Fruit fly (Drosophila melanogaster) whole organism: ENCODE data around the gene CG10710.

ENCODE experiments used
- Dll ChIP-seq: fragments of >200 bp; optimal IDR thresholded peaks from 2 replicates; lab custom pipeline; 2017
- pan ChIP-seq: fragments of >200 bp; optimal IDR thresholded peaks from 2 replicates; lab custom pipeline; 2017

DNA sequence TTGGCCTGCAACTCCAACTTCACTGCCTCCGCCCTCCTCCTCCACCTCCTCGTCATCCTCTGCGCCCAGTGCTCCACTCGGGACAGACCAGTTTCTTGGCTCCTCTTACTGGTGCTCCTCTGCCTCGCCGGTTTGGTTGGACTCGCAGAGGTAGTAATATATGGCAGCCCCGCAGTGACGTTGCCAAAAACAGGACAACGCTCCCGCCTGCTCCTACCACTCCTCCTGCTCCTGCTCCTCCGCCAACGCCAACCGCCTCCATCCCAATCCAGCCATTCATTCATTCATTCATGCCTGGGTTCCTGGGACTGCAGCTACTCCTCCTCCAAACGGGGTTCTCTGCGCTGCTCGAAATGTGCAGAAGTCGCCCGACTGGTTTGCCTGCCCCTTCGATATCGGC is 19.9 kb downstream of the CG10710 start:
- TF ChIP-seq pan (lab: Kevin White, UChicago) (no peak), Dll (lab: Kevin White, UChicago) (no peak)
